Fruit fly (Drosophila melanogaster): ENCODE results near the gene for.

dm6 chr2L:3588841-3589240 lies 67.9 kb downstream of the for start:
- TF ChIP-seq crp (GFP tag; optimal IDR thresholded peaks at IDR 0.05) = no peak
- TF ChIP-seq CG6254 (GFP tag; optimal IDR thresholded peaks at IDR 0.05) = no peak
- no peak for TF ChIP-seq BtbVII (GFP tag; optimal IDR thresholded peaks at IDR 0.05)
- TF ChIP-seq HLH4C (GFP tag; IDR thresholded peaks at IDR 0.05; ENCODE audit: partially characterized antibody) = no peak
- no peak for TF ChIP-seq D19B (GFP tag; optimal IDR thresholded peaks at IDR 0.05)
- TF ChIP-seq cad (GFP tag; optimal IDR thresholded peaks at IDR 0.05) = no peak
